Worm (Caenorhabditis elegans) whole organism, L4/young adult: Measurements from ENCODE around the gene Y17D7B.2.

Experiments used
- W03F9.2 ChIP-seq: fragments of 150-350 bp; optimal IDR thresholded peaks from 2 replicates; lab custom pipeline; 2014; ENCODE audit warnings: missing biosample characterization, missing genetic modification characterization
- dao-5 ChIP-seq: sonication (generic microtip); optimal IDR thresholded peaks from 2 replicates; lab custom pipeline; 2016; ENCODE audit warnings: missing genotype, missing genetic modification characterization, moderate library complexity, missing compliant biosample characterization
- him-1 ChIP-seq: sonication (generic microtip); optimal IDR thresholded peaks from 2 replicates; lab custom pipeline; 2016; ENCODE audit warnings: missing genotype, missing genetic modification reagents, missing genetic modification characterization, missing compliant biosample characterization

DNA sequence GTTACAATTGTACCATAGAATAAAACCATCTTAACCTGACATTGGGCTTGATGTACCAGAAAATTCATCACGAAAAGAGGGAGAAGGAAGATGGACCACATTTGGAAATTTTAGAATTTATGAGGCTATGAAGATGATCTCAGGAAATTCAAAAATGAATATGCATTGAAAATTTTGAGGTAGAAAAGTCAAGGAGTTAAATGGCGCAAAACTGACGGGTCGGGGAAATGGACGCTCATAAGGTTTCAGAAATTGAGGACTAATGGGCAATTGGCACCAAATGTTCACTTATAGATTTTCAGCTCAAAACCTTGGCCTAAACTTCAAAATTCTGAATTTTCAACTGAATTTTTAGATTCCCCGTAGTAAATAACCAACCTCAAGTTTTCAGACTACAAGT, 16.9 kb upstream of the Y17D7B.2 start, which contains the start of gene clec-255:
- no peak for TF ChIP-seq W03F9.2
- TF ChIP-seq him-1 (tag; lab: Kevin White, UChicago), result no peak
- TF ChIP-seq dao-5 (tag; lab: Kevin White, UChicago), result no peak
